Worm (Caenorhabditis elegans) whole organism, L2 larva: ENCODE measurements around the gene F54D5.24.

ENCODE experiments used
- C34F6.9 ChIP-seq: fragments of 150-350 bp; optimal IDR thresholded peaks from 2 replicates; lab custom pipeline; 2014; ENCODE audit warnings: missing biosample characterization, missing genetic modification characterization
- F13H6.1 ChIP-seq: sonication (generic microtip); optimal IDR thresholded peaks from 2 replicates; lab custom pipeline; 2016; ENCODE audit warnings: missing genetic modification characterization, missing compliant biosample characterization
- R02D3.7 ChIP-seq: fragments of 150-350 bp; optimal IDR thresholded peaks from 2 replicates; lab custom pipeline; 2014; ENCODE audit warnings: missing biosample characterization, missing genetic modification characterization
- Y55F3AM.14 ChIP-seq: fragments of 200-800 bp; sonication (Bioruptor generic); optimal IDR thresholded peaks from 2 replicates; lab custom pipeline; 2018; ENCODE audit warnings: mild to moderate bottlenecking, missing genetic modification characterization, missing compliant biosample characterization
- ZK546.5 ChIP-seq: sonication (generic microtip); optimal IDR thresholded peaks from 2 replicates; lab custom pipeline; 2017; ENCODE audit warnings: missing biosample characterization, missing genetic modification characterization
- alr-1 ChIP-seq: fragments of 150-350 bp; optimal IDR thresholded peaks from 2 replicates; lab custom pipeline; 2014; ENCODE audit warnings: missing biosample characterization, missing genetic modification characterization
- aly-2 ChIP-seq: fragments of 150-350 bp; optimal IDR thresholded peaks from 2 replicates; lab custom pipeline; 2014; ENCODE audit warnings: missing biosample characterization, missing genetic modification characterization
- ama-1 ChIP-seq: fragments of 150-350 bp; optimal IDR thresholded peaks from 2 replicates; lab custom pipeline; 2018; ENCODE audit warnings: inconsistent platforms
- blmp-1 ChIP-seq: sonication (generic microtip); optimal IDR thresholded peaks from 2 replicates; lab custom pipeline; 2017; ENCODE audit warnings: missing genetic modification characterization, mild to moderate bottlenecking, missing compliant biosample characterization, antibody characterized with exemption, moderate library complexity; ENCODE audit not compliant: insufficient read depth
- ceh-16 ChIP-seq: fragments of 150-350 bp; optimal IDR thresholded peaks from 2 replicates; lab custom pipeline; 2014; ENCODE audit warnings: missing biosample characterization, missing genetic modification characterization
- ceh-82 ChIP-seq: fragments of 150-350 bp; optimal IDR thresholded peaks from 2 replicates; lab custom pipeline; 2014; ENCODE audit warnings: missing biosample characterization, missing genetic modification characterization
- crh-2 ChIP-seq: sonication (generic microtip); optimal IDR thresholded peaks from 2 replicates; lab custom pipeline; 2017; ENCODE audit warnings: missing biosample characterization, missing genetic modification characterization
- dmd-4 ChIP-seq: sonication (generic microtip); optimal IDR thresholded peaks from 2 replicates; lab custom pipeline; 2017; ENCODE audit warnings: missing biosample characterization, missing genetic modification characterization
- egl-27 ChIP-seq: sonication (generic microtip); optimal IDR thresholded peaks from 3 replicates; lab custom pipeline; 2017; ENCODE audit warnings: missing biosample characterization, missing genetic modification reagents, missing genetic modification characterization
- elt-1 ChIP-seq: fragments of 150-350 bp; optimal IDR thresholded peaks from 2 replicates; lab custom pipeline; 2014; ENCODE audit warnings: missing biosample characterization, missing genetic modification characterization
- elt-3 ChIP-seq: sonication (generic microtip); optimal IDR thresholded peaks from 2 replicates; lab custom pipeline; 2017; ENCODE audit warnings: missing biosample characterization, missing genetic modification characterization
- fos-1 ChIP-seq: fragments of 150-350 bp; optimal IDR thresholded peaks from 2 replicates; lab custom pipeline; 2014; ENCODE audit warnings: missing biosample characterization, missing genetic modification characterization
- gmeb-1 ChIP-seq: fragments of 150-350 bp; optimal IDR thresholded peaks from 2 replicates; lab custom pipeline; 2014; ENCODE audit warnings: missing biosample characterization, missing genetic modification characterization
- lin-11 ChIP-seq: fragments of 150-350 bp; sonication (generic microtip); optimal IDR thresholded peaks from 2 replicates; lab custom pipeline; 2014; ENCODE audit warnings: missing biosample characterization, missing genetic modification characterization, inconsistent platforms, mixed read lengths
- lin-13 ChIP-seq: fragments of 150-350 bp; optimal IDR thresholded peaks from 2 replicates; lab custom pipeline; 2014; ENCODE audit warnings: missing biosample characterization, missing genetic modification reagents, missing genetic modification characterization
- lin-39 ChIP-seq: fragments of 150-350 bp; optimal IDR thresholded peaks from 2 replicates; lab custom pipeline; 2014; ENCODE audit warnings: missing biosample characterization, missing genetic modification reagents, missing genetic modification characterization
- lsy-2 ChIP-seq, 2 experiments: fragments of 150-350 bp in 1 of 2; sonication (generic microtip) in 1 of 2; optimal IDR thresholded peaks; 2 replicates each; lab custom pipeline; 2014 to 2017; ENCODE audit warnings: missing biosample characterization in 2 of 2, missing genetic modification characterization in 2 of 2
- mab-5 ChIP-seq: fragments of 150-350 bp; optimal IDR thresholded peaks from 2 replicates; lab custom pipeline; 2014; ENCODE audit warnings: missing biosample characterization, missing genetic modification characterization
- mbf-1 ChIP-seq: sonication (generic microtip); optimal IDR thresholded peaks from 2 replicates; lab custom pipeline; 2017; ENCODE audit warnings: missing biosample characterization, missing genetic modification characterization
- mdl-1 ChIP-seq, 2 experiments: fragments of 150-350 bp in 1 of 2; sonication (generic microtip) in 1 of 2; optimal IDR thresholded peaks; 2 replicates each; lab custom pipeline; 2017; ENCODE audit warnings: missing biosample characterization in 2 of 2, missing genetic modification characterization in 2 of 2
- nhr-10 ChIP-seq: sonication (generic microtip); optimal IDR thresholded peaks from 2 replicates; lab custom pipeline; 2017; ENCODE audit warnings: missing biosample characterization, missing genetic modification characterization
- nhr-11 ChIP-seq: fragments of 150-350 bp; optimal IDR thresholded peaks from 2 replicates; lab custom pipeline; 2014; ENCODE audit warnings: missing biosample characterization, missing genetic modification characterization
- nhr-12 ChIP-seq: fragments of 150-350 bp; optimal IDR thresholded peaks from 2 replicates; lab custom pipeline; 2014; ENCODE audit warnings: missing biosample characterization, missing genetic modification characterization
- nhr-129 ChIP-seq: fragments of 150-350 bp; optimal IDR thresholded peaks from 2 replicates; lab custom pipeline; 2014; ENCODE audit warnings: missing biosample characterization, missing genetic modification characterization
- nhr-21 ChIP-seq: fragments of 150-350 bp; optimal IDR thresholded peaks from 2 replicates; lab custom pipeline; 2014; ENCODE audit warnings: missing biosample characterization, missing genetic modification characterization
- nhr-23 ChIP-seq: fragments of 150-350 bp; optimal IDR thresholded peaks from 2 replicates; lab custom pipeline; 2014; ENCODE audit warnings: missing biosample characterization, missing genetic modification reagents, missing genetic modification characterization
- nhr-237 ChIP-seq: fragments of 150-350 bp; optimal IDR thresholded peaks from 2 replicates; lab custom pipeline; 2014; ENCODE audit warnings: missing biosample characterization, missing genetic modification characterization
- nhr-25 ChIP-seq: fragments of 150-350 bp; sonication (generic microtip); optimal IDR thresholded peaks from 3 replicates; lab custom pipeline; 2014; ENCODE audit warnings: missing biosample characterization, missing genetic modification characterization
- nhr-6 ChIP-seq: fragments of 150-350 bp; optimal IDR thresholded peaks from 2 replicates; lab custom pipeline; 2014; ENCODE audit warnings: missing biosample characterization, missing genetic modification characterization
- nhr-77 ChIP-seq: fragments of 150-350 bp; optimal IDR thresholded peaks from 2 replicates; lab custom pipeline; 2014; ENCODE audit warnings: missing biosample characterization, missing genetic modification characterization
- sem-4 ChIP-seq: fragments of 150-350 bp; optimal IDR thresholded peaks from 2 replicates; lab custom pipeline; 2014; ENCODE audit warnings: missing biosample characterization, missing genetic modification reagents, missing genetic modification characterization
- skn-1 ChIP-seq: sonication (generic microtip); optimal IDR thresholded peaks from 2 replicates; lab custom pipeline; 2017; ENCODE audit warnings: missing biosample characterization, missing genetic modification characterization
- sma-3 ChIP-seq: sonication (generic microtip); optimal IDR thresholded peaks from 2 replicates; lab custom pipeline; 2016; ENCODE audit warnings: missing genetic modification reagents, missing genetic modification characterization, missing compliant biosample characterization
- sma-9 ChIP-seq, 2 experiments: fragments of 150-350 bp in 1 of 2; sonication (generic microtip) in 1 of 2; optimal IDR thresholded peaks; 2 replicates each; lab custom pipeline; 2014 to 2016; ENCODE audit warnings: missing genetic modification characterization in 2 of 2, mild to moderate bottlenecking in 1 of 2, missing biosample characterization in 1 of 2, missing compliant biosample characterization in 1 of 2, missing genetic modification reagents in 1 of 2, moderate library complexity in 1 of 2
- snpc-4 ChIP-seq: fragments of 150-350 bp; optimal IDR thresholded peaks from 2 replicates; lab custom pipeline; 2014; ENCODE audit warnings: missing biosample characterization, missing genetic modification characterization
- unc-39 ChIP-seq: fragments of 150-350 bp; optimal IDR thresholded peaks from 2 replicates; lab custom pipeline; 2014; ENCODE audit warnings: missing biosample characterization, missing genetic modification characterization
- unc-55 ChIP-seq: fragments of 150-350 bp; sonication (generic microtip); optimal IDR thresholded peaks from 3 replicates; lab custom pipeline; 2014; ENCODE audit warnings: missing biosample characterization, missing genetic modification reagents, missing genetic modification characterization
- unc-62 ChIP-seq: fragments of 150-350 bp; optimal IDR thresholded peaks from 2 replicates; lab custom pipeline; 2014; ENCODE audit warnings: missing biosample characterization, missing genetic modification reagents, missing genetic modification characterization
- zag-1 ChIP-seq: fragments of 150-350 bp; optimal IDR thresholded peaks from 2 replicates; lab custom pipeline; 2014; ENCODE audit warnings: missing biosample characterization, missing genetic modification characterization
- ztf-1 ChIP-seq: fragments of 200-800 bp; sonication (Bioruptor generic); conservative IDR thresholded peaks from 2 replicates; pipeline ENCODE4 v1.3.6; 2022; ENCODE audit warnings: missing genetic modification characterization, missing compliant biosample characterization
- ztf-11 ChIP-seq: sonication (generic microtip); optimal IDR thresholded peaks from 2 replicates; lab custom pipeline; 2017; ENCODE audit warnings: missing biosample characterization, missing genetic modification characterization
- ztf-4 ChIP-seq: fragments of 150-350 bp; optimal IDR thresholded peaks from 2 replicates; lab custom pipeline; 2014; ENCODE audit warnings: missing biosample characterization, missing genetic modification characterization

The F54D5.24 gene

DNA sequence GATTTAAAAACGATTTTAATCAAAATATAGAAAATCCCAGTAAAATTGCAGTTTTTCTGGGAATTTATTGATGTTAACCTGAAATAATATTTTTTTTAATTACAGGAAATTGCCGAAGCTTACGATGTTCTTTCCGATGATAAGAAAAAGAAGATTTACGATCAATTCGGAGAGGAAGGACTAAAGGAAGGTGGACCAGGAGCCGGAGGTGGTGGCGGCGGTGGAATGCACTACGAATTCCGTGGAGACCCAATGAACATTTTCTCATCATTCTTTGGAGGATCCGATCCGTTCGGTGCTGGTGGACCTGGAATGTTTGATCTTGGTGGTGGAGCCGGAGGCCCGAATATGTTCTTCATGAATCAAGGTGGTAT is 9.8 kb upstream of the F54D5.24 start:
- TF ChIP-seq nhr-129 (tag; lab: Kevin White, UChicago) (no peak), nhr-12 (no peak), nhr-25 (no peak), unc-55 (GFP tag; lab: Kevin White, UChicago) (no peak), nhr-10 (tag; lab: Kevin White, UChicago) (no peak), nhr-23 (tag; lab: Kevin White, UChicago) (no peak), Y55F3AM.14 (GFP tag; lab: Kevin White, UChicago) (no peak), lin-13 (no peak), lsy-2 (tag; optimal IDR thresholded peaks at IDR 0.05; lab: Kevin White, UChicago) (no peak), nhr-11 (no peak), nhr-77 (tag; lab: Kevin White, UChicago) (no peak), egl-27 (no peak), aly-2 (tag; lab: Kevin White, UChicago) (no peak), unc-39 (tag; lab: Kevin White, UChicago) (no peak), F13H6.1 (tag; lab: Kevin White, UChicago) (no peak), ztf-11 (no peak), nhr-6 (tag; lab: Kevin White, UChicago) (no peak), ceh-82 (tag; lab: Kevin White, UChicago) (no peak), nhr-21 (tag; lab: Kevin White, UChicago) (no peak), zag-1 (tag; lab: Kevin White, UChicago) (no peak)

ce11 chrII:11547254-11547687 is 8.5 kb upstream of the F54D5.24 start, which contains the start of gene F54D5.7:
Gene F54D5.7, plus strand, starts transcription at chrII:11547517.
- TF ChIP-seq F13H6.1 (tag; lab: Kevin White, UChicago) = peak; percentile 37
- TF ChIP-seq nhr-21 (tag; lab: Kevin White, UChicago) = peak; percentile 61
- TF ChIP-seq mab-5 (tag; lab: Kevin White, UChicago) = no peak
- no peak for TF ChIP-seq R02D3.7 (tag; lab: Kevin White, UChicago)
- TF ChIP-seq unc-39 (tag; lab: Kevin White, UChicago) = no peak
- TF ChIP-seq nhr-77 (tag; lab: Kevin White, UChicago) = no peak
- TF ChIP-seq lin-13 = peak; percentile 50
- TF ChIP-seq C34F6.9 = peak; percentile 61
- TF ChIP-seq elt-1 (tag; lab: Kevin White, UChicago) = no peak
- TF ChIP-seq nhr-11 = no peak
- peak; percentile 83 for TF ChIP-seq nhr-129 (tag; lab: Kevin White, UChicago)
- 0 out of 2 replicates have a peak, but pooled peaks have one; percentile 83 for TF ChIP-seq ztf-1
- no peak for TF ChIP-seq nhr-10 (tag; lab: Kevin White, UChicago)
- TF ChIP-seq unc-62 (GFP tag; lab: Kevin White, UChicago) = peak; percentile 20
- peak; percentile 35 for TF ChIP-seq gmeb-1
- TF ChIP-seq snpc-4 (tag; lab: Kevin White, UChicago) = no peak
- TF ChIP-seq ama-1 (lab: Kevin White, UChicago) = peak; percentile 99
- peak; percentile 97 for TF ChIP-seq crh-2 (tag; lab: Kevin White, UChicago)
- no peak for TF ChIP-seq alr-1 (tag; lab: Kevin White, UChicago)
- TF ChIP-seq sma-3 (GFP tag; lab: Kevin White, UChicago) = peak; percentile 43
- peak; percentile 58 for TF ChIP-seq sma-9 (GFP tag; optimal IDR thresholded peaks at IDR 0.05; lab: Kevin White, UChicago)
- TF ChIP-seq sma-9 (tag; optimal IDR thresholded peaks at IDR 0.05; lab: Kevin White, UChicago) = no peak
- TF ChIP-seq egl-27 = no peak
- TF ChIP-seq mdl-1 (tag; optimal IDR thresholded peaks at IDR 0.05; lab: Kevin White, UChicago) = peak in 1 of 2 experiments; percentile 64
- no peak for TF ChIP-seq ZK546.5 (tag; lab: Kevin White, UChicago)
- TF ChIP-seq ceh-82 (tag; lab: Kevin White, UChicago) = no peak
- no peak for TF ChIP-seq skn-1 (tag; lab: Kevin White, UChicago)
- TF ChIP-seq ztf-11 = no peak
- no peak for TF ChIP-seq Y55F3AM.14 (GFP tag; lab: Kevin White, UChicago)
- TF ChIP-seq ceh-16 = peak; percentile 3
- no peak for TF ChIP-seq nhr-23 (tag; lab: Kevin White, UChicago)
- TF ChIP-seq nhr-25 = peak; percentile 65
- no peak for TF ChIP-seq elt-3 (tag; lab: Kevin White, UChicago)
- no peak for TF ChIP-seq dmd-4
- peak; percentile 96 for TF ChIP-seq ztf-4 (tag; lab: Kevin White, UChicago)
- TF ChIP-seq lin-39 (tag; lab: Kevin White, UChicago) = no peak
- TF ChIP-seq zag-1 (tag; lab: Kevin White, UChicago) = no peak
- TF ChIP-seq aly-2 (tag; lab: Kevin White, UChicago) = peak; percentile 37
- TF ChIP-seq mbf-1 (tag; lab: Kevin White, UChicago) = no peak
- TF ChIP-seq nhr-12 = no peak
- TF ChIP-seq sem-4 (tag; lab: Kevin White, UChicago) = peak; percentile 27
- TF ChIP-seq lsy-2 (tag; optimal IDR thresholded peaks at IDR 0.05; lab: Kevin White, UChicago) = peak; percentile 24 to 75
- peak; percentile 52 for TF ChIP-seq nhr-6 (tag; lab: Kevin White, UChicago)
- no peak for TF ChIP-seq lin-11
- TF ChIP-seq blmp-1 = peak; percentile 34
- TF ChIP-seq nhr-237 (tag; lab: Kevin White, UChicago) = no peak
- peak; percentile 13 for TF ChIP-seq fos-1 (tag; lab: Kevin White, UChicago)
- TF ChIP-seq unc-55 (GFP tag; lab: Kevin White, UChicago) = no peak
